Fruit fly (Drosophila melanogaster) Kc167 (cell line): ENCODE data around the gene nerfin-2.

Experiments
- Myc ChIP-seq: fragments of >200 bp; optimal IDR thresholded peaks from 2 replicates; lab custom pipeline; 2017; ENCODE audit warnings: missing external identifiers
- Sin3A ChIP-seq: fragments of >200 bp; optimal IDR thresholded peaks from 2 replicates; lab custom pipeline; 2018; ENCODE audit warnings: missing external identifiers
- h ChIP-seq: fragments of >200 bp; optimal IDR thresholded peaks from 3 replicates; lab custom pipeline; 2018; ENCODE audit warnings: missing external identifiers
- insv ChIP-seq: fragments of >200 bp; optimal IDR thresholded peaks from 3 replicates; lab custom pipeline; 2018; ENCODE audit warnings: missing external identifiers
- psq ChIP-seq: fragments of >200 bp; optimal IDR thresholded peaks from 2 replicates; lab custom pipeline; 2017; ENCODE audit warnings: missing external identifiers
- ttk ChIP-seq: sonication (Bioruptor generic); optimal IDR thresholded peaks from 2 replicates; lab custom pipeline; 2017; ENCODE audit warnings: missing external identifiers

The nerfin-2 gene

DNA sequence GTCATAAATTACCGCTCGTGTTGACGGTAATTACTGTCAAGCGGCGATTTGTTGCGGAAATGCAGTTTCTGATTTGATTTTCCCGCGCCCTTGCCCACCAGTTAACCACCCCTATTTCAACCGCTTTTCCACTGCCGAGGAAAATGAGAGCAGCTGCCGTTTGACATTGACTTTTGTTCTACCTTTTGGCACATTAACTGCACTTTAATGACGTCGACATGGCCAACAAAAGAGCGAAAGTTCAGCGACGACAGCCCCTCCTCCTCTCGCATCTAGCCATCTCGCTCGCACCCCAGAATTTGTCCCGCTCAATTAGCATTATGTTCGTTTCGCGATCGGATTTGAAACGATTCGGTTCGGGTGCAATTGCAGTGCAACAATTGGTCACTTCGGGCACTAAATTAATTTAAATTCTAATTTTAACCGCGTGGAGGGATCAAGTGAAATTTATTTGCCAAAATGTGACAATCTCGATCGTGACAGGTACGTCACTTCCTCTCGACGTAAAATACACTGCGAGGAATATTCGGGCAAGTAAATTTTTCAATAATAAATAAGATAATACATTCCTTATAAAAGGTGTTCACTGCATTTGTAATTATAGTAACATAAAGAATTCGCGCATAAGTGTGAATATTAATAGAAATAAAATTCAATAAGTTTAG is 40.4 kb downstream of the nerfin-2 start:
- TF ChIP-seq Myc (lab: Kevin White, UChicago) (no peak), insv (no peak), h (lab: Kevin White, UChicago) (no peak), ttk (lab: Kevin White, UChicago) (no peak), psq (lab: Kevin White, UChicago) (no peak), Sin3A (lab: Kevin White, UChicago) (no peak)

DNA sequence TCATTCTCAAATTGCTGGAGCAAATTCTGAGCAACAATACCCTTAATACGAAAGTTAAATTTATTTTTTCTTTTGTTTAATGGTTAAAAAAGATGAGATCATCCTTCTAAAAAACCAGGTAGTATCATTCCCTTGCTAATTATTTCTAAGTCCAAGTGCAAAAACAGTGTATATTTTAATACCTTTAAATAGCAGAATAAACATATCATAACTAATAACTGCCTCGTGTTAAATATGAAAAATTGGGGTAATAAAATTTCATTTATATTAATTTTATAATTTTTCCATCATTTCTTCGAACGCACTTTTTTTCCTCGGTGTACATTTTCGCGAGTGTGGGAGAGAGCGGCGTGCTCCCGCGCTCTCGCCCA is 40.9 kb downstream of the nerfin-2 start:
- TF ChIP-seq ttk (lab: Kevin White, UChicago) (no peak), psq (lab: Kevin White, UChicago) (no peak), Myc (lab: Kevin White, UChicago) (no peak), Sin3A (lab: Kevin White, UChicago) (no peak), insv (no peak), h (lab: Kevin White, UChicago) (no peak)

dm6 chr3R:10112195-10112594 is 41.3 kb downstream of the nerfin-2 start, which contains the start of gene CAH7:
CAH7 (plus strand) TSS chr3R:10112237.
- TF ChIP-seq insv (no peak), psq (lab: Kevin White, UChicago) (no peak), Sin3A (lab: Kevin White, UChicago) (no peak), h (lab: Kevin White, UChicago) (no peak), Myc (lab: Kevin White, UChicago) (no peak), ttk (lab: Kevin White, UChicago) (no peak)

- TF ChIP-seq ttk (lab: Kevin White, UChicago): no peak
- no peak for TF ChIP-seq psq (lab: Kevin White, UChicago)
- TF ChIP-seq Myc (lab: Kevin White, UChicago): no peak
- TF ChIP-seq Sin3A (lab: Kevin White, UChicago): no peak
- no peak for TF ChIP-seq h (lab: Kevin White, UChicago)
- no peak for TF ChIP-seq insv
These were observed 42.8 kb downstream of the nerfin-2 start for dm6 chr3R:10113746-10114145.

dm6 chr3R:10114915-10115534 is 44.1 kb downstream of the nerfin-2 start:
- TF ChIP-seq h (lab: Kevin White, UChicago) (no peak), psq (lab: Kevin White, UChicago) (no peak), Sin3A (lab: Kevin White, UChicago) (no peak), ttk (lab: Kevin White, UChicago) (no peak), insv (no peak), Myc (lab: Kevin White, UChicago) (no peak)

- no peak for TF ChIP-seq Sin3A (lab: Kevin White, UChicago)
- no peak for TF ChIP-seq insv
- no peak for TF ChIP-seq ttk (lab: Kevin White, UChicago)
- TF ChIP-seq Myc (lab: Kevin White, UChicago): no peak
- TF ChIP-seq psq (lab: Kevin White, UChicago): no peak
- TF ChIP-seq h (lab: Kevin White, UChicago): no peak
These were observed 44.9 kb downstream of the nerfin-2 start for dm6 chr3R:10115797-10116196.

DNA sequence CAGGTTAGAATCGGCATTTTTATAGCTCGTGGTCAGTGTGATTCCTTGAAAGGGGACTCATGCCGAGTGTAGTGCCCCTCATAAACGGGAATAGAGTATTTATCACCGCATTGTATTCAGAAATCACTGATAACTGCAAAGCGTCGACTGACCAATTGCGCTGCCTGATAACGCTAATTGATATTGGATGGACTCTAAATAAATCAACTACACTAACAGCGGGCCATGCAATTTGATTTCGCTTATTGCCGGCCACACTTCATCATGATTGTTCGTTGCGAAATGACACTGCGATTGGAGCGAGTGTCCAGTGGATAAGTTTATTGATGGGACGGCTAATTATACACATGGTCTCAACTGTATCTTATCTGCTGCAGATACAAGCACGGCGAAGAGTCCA is 48.7 kb downstream of the nerfin-2 start:
- no peak for TF ChIP-seq Myc (lab: Kevin White, UChicago)
- TF ChIP-seq h (lab: Kevin White, UChicago): no peak
- no peak for TF ChIP-seq ttk (lab: Kevin White, UChicago)
- no peak for TF ChIP-seq psq (lab: Kevin White, UChicago)
- no peak for TF ChIP-seq insv
- no peak for TF ChIP-seq Sin3A (lab: Kevin White, UChicago)

DNA sequence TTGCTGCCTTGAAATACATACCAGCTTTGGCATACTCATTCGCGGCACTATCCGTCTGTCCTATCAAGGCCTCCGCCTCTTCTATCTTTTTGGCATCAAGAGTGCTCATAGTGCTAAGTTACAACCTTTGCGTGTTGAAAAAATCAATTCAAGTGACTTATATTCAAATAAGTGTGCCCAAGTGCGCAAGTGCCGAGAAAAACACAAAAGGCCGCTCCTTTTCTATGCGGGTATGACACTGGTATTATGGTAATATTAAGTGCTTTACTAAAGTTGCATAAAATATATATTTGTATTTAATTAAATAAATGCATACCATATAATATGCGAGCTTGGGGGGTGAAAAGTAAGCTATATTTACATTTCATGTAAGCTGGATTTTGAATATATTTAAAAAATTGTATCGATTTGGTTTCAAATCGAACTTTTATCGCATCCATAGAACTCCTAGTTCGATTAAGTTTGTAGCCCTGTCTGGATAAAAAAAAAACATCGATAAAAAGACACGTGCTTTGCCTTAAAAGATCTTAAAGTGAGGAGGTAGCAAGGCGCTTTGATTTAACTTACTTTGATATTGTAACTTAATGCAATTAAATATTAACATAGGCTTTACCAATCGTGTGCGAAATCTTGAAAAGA is 50.5 kb downstream of the nerfin-2 start, which contains the start of the genes gammaSnap2 and ATPsynepsilonL:
TSS of gene gammaSnap2 (minus strand) at position 135 of the 639 bp plus-strand sequence.
TSS of gene ATPsynepsilonL (plus strand) at position 508 of the 639 bp plus-strand sequence.
- TF ChIP-seq insv: no peak
- no peak for TF ChIP-seq ttk (lab: Kevin White, UChicago)
- no peak for TF ChIP-seq Sin3A (lab: Kevin White, UChicago)
- TF ChIP-seq Myc (lab: Kevin White, UChicago): no peak
